Fruit fly (Drosophila melanogaster) whole organism, embryonic: Measurements from ENCODE around the gene CG4291.

Source experiments
- Asciz ChIP-seq: fragments of 200-800 bp; sonication (Bioruptor generic); optimal IDR thresholded peaks from 2 replicates; lab custom pipeline; 2017; ENCODE audit warnings: missing biosample characterization, mild to moderate bottlenecking, missing genetic modification characterization, missing genetic modification reagents
- Awh ChIP-seq: fragments of 200-800 bp; sonication (Bioruptor generic); IDR thresholded peaks from 2 replicates; pipeline ENCODE4, ENCODE4 v1.3.6; 2022; ENCODE audit warnings: missing biosample characterization, missing genetic modification characterization
- CG11504 ChIP-seq: fragments of 200-800 bp; sonication (Bioruptor generic); optimal IDR thresholded peaks from 3 replicates; lab custom pipeline; 2019; ENCODE audit warnings: missing biosample characterization, mild to moderate bottlenecking, missing genetic modification characterization, moderate library complexity
- CG11696 ChIP-seq: fragments of 200-800 bp; sonication (Bioruptor generic); IDR thresholded peaks from 2 replicates; pipeline ENCODE4 v1.3.6; 2022; ENCODE audit warnings: missing biosample characterization, missing genetic modification characterization
- CG12071 ChIP-seq: fragments of 200-800 bp; sonication (Bioruptor generic); optimal IDR thresholded peaks from 3 replicates; lab custom pipeline; 2018; ENCODE audit warnings: missing biosample characterization, mild to moderate bottlenecking, missing genetic modification characterization
- CG12219 ChIP-seq: fragments of 200-800 bp; sonication (Bioruptor generic); optimal IDR thresholded peaks from 3 replicates; lab custom pipeline; 2018; ENCODE audit warnings: missing biosample characterization, mild to moderate bottlenecking, missing genetic modification characterization
- CG12391 ChIP-seq: fragments of 200-800 bp; sonication (Bioruptor generic); optimal IDR thresholded peaks from 3 replicates; lab custom pipeline; 2018; ENCODE audit warnings: missing biosample characterization, mild to moderate bottlenecking, missing genetic modification characterization, moderate library complexity
- CG13624 ChIP-seq: fragments of 200-800 bp; sonication (Bioruptor generic); optimal IDR thresholded peaks from 2 replicates; lab custom pipeline; 2016; ENCODE audit warnings: missing biosample characterization, missing genetic modification characterization
- CG13894 ChIP-seq: fragments of 200-800 bp; sonication (Bioruptor generic); optimal IDR thresholded peaks from 3 replicates; lab custom pipeline; 2018; ENCODE audit warnings: missing biosample characterization, mild to moderate bottlenecking, missing genetic modification characterization, moderate library complexity
- CG14667 ChIP-seq: fragments of 200-800 bp; sonication (Bioruptor generic); IDR thresholded peaks from 2 replicates; pipeline ENCODE4 v1.3.6; 2022; ENCODE audit warnings: missing biosample characterization, missing genetic modification characterization
- CG15696 ChIP-seq: fragments of 200-800 bp; sonication (Bioruptor generic); optimal IDR thresholded peaks from 2 replicates; lab custom pipeline; 2019; ENCODE audit warnings: missing biosample characterization, mild to moderate bottlenecking, missing genetic modification characterization, moderate library complexity
- CG16813 ChIP-seq: fragments of 200-800 bp; sonication (Bioruptor generic); IDR thresholded peaks from 3 replicates; pipeline ENCODE4 v1.3.6; 2022; ENCODE audit warnings: missing biosample characterization, missing genetic modification characterization; ENCODE audit not compliant: partially characterized antibody
- CG17361 ChIP-seq: fragments of 200-800 bp; sonication (Bioruptor generic); IDR thresholded peaks from 3 replicates; pipeline ENCODE4 v1.3.6; 2022; ENCODE audit warnings: missing biosample characterization, missing genetic modification characterization
- CG17568 ChIP-seq: fragments of 200-800 bp; sonication (Bioruptor generic); optimal IDR thresholded peaks from 2 replicates; lab custom pipeline; 2018; ENCODE audit warnings: missing biosample characterization, mild to moderate bottlenecking, missing genetic modification characterization, moderate library complexity
- CG18011 ChIP-seq: fragments of 200-800 bp; sonication (Bioruptor generic); optimal IDR thresholded peaks from 2 replicates; lab custom pipeline; 2017; ENCODE audit warnings: missing biosample characterization, missing genetic modification characterization, mild to moderate bottlenecking, moderate library complexity, missing genotype
- CG2199 ChIP-seq: fragments of 200-800 bp; sonication (Bioruptor generic); IDR thresholded peaks from 3 replicates; pipeline ENCODE4 v1.3.6; 2022; ENCODE audit warnings: missing biosample characterization, missing genetic modification characterization
- CG31388 ChIP-seq: fragments of 200-800 bp; sonication (Bioruptor generic); optimal IDR thresholded peaks from 2 replicates; lab custom pipeline; 2016; ENCODE audit warnings: missing biosample characterization, missing genetic modification characterization
- CG32767 ChIP-seq: fragments of 200-800 bp; sonication (Bioruptor generic); IDR thresholded peaks from 2 replicates; pipeline ENCODE4 v1.3.6; 2022; ENCODE audit warnings: missing biosample characterization, missing genetic modification characterization
- CG32772 ChIP-seq: fragments of 200-800 bp; sonication (Bioruptor generic); IDR thresholded peaks from 2 replicates; pipeline ENCODE4 v1.3.6; 2022; ENCODE audit warnings: missing biosample characterization, missing genetic modification characterization
- CG3407 ChIP-seq: fragments of 200-800 bp; sonication (Bioruptor generic); optimal IDR thresholded peaks from 2 replicates; lab custom pipeline; 2018; ENCODE audit warnings: missing biosample characterization, mild to moderate bottlenecking, missing genetic modification characterization
- CG34376 ChIP-seq: fragments of 200-800 bp; sonication (Bioruptor generic); optimal IDR thresholded peaks from 2 replicates; lab custom pipeline; 2018; ENCODE audit warnings: missing biosample characterization, mild to moderate bottlenecking, missing genetic modification characterization
- CG3995 ChIP-seq: fragments of 200-800 bp; sonication (Bioruptor generic); optimal IDR thresholded peaks from 3 replicates; lab custom pipeline; 2016; ENCODE audit warnings: missing biosample characterization, missing genetic modification characterization
- CG42726 ChIP-seq: fragments of 200-800 bp; sonication (Bioruptor generic); IDR thresholded peaks from 2 replicates; pipeline ENCODE4 v1.3.6; 2022; ENCODE audit warnings: missing biosample characterization, missing genetic modification characterization; ENCODE audit not compliant: partially characterized antibody
- CG4854 ChIP-seq: fragments of 200-800 bp; sonication (Bioruptor generic); optimal IDR thresholded peaks from 2 replicates; lab custom pipeline; 2016; ENCODE audit warnings: missing biosample characterization, missing genetic modification characterization, inconsistent platforms
- CG7745 ChIP-seq: fragments of 200-800 bp; sonication (Bioruptor generic); optimal IDR thresholded peaks from 2 replicates; lab custom pipeline; 2018; ENCODE audit warnings: missing biosample characterization, mild to moderate bottlenecking, missing genetic modification characterization, moderate library complexity
- CG8388 ChIP-seq: fragments of 200-800 bp; sonication (Bioruptor generic); optimal IDR thresholded peaks from 2 replicates; lab custom pipeline; 2019; ENCODE audit warnings: missing biosample characterization, mild to moderate bottlenecking, missing genetic modification characterization, moderate library complexity
- CG9215 ChIP-seq: fragments of 200-800 bp; sonication (Bioruptor generic); IDR thresholded peaks from 2 replicates; pipeline ENCODE4 v1.3.6; 2022; ENCODE audit warnings: missing biosample characterization, missing genetic modification characterization
- CG9817 ChIP-seq: fragments of 200-800 bp; sonication (Bioruptor generic); optimal IDR thresholded peaks from 2 replicates; lab custom pipeline; 2018; ENCODE audit warnings: missing biosample characterization, mild to moderate bottlenecking, missing genetic modification characterization, moderate library complexity
- Dip3 ChIP-seq: fragments of 200-800 bp; sonication (Bioruptor generic); optimal IDR thresholded peaks from 3 replicates; lab custom pipeline; 2016; ENCODE audit warnings: missing biosample characterization, missing genetic modification characterization
- Fer1 ChIP-seq: fragments of 200-800 bp; sonication (Bioruptor generic); optimal IDR thresholded peaks from 2 replicates; lab custom pipeline; 2017; ENCODE audit warnings: missing biosample characterization, mild to moderate bottlenecking, missing genetic modification characterization
- H15 ChIP-seq: fragments of 200-800 bp; sonication (Bioruptor generic); IDR thresholded peaks from 3 replicates; pipeline ENCODE4 v1.3.6; 2022; ENCODE audit warnings: missing biosample characterization, missing genetic modification characterization
- HLH3B ChIP-seq: fragments of 200-800 bp; sonication (Bioruptor generic); IDR thresholded peaks from 2 replicates; pipeline ENCODE4 v1.3.6; 2022; ENCODE audit warnings: missing biosample characterization, missing genetic modification characterization
- Hr3 ChIP-seq: fragments of 200-800 bp; sonication (Bioruptor generic); optimal IDR thresholded peaks from 3 replicates; lab custom pipeline; 2016; ENCODE audit warnings: missing biosample characterization, missing genetic modification characterization
- NFAT ChIP-seq: fragments of 200-800 bp; sonication (Bioruptor generic); IDR thresholded peaks from 2 replicates; pipeline ENCODE4 v1.3.6; 2022; ENCODE audit warnings: missing biosample characterization, missing genetic modification characterization
- Oli ChIP-seq: fragments of 200-800 bp; sonication (Bioruptor generic); optimal IDR thresholded peaks from 2 replicates; lab custom pipeline; 2018; ENCODE audit warnings: missing biosample characterization, mild to moderate bottlenecking, missing genetic modification characterization, moderate library complexity
- Ravus ChIP-seq: fragments of 200-800 bp; sonication (Bioruptor generic); IDR thresholded peaks from 2 replicates; pipeline ENCODE4 v1.3.6; 2022; ENCODE audit warnings: missing biosample characterization, missing genetic modification characterization
- ab ChIP-seq: fragments of 200-800 bp; sonication (Bioruptor generic); optimal IDR thresholded peaks from 2 replicates; lab custom pipeline; 2016; ENCODE audit warnings: missing biosample characterization, missing genetic modification characterization
- al ChIP-seq: fragments of 200-800 bp; sonication (Bioruptor generic); IDR thresholded peaks from 2 replicates; pipeline ENCODE4 v1.3.6; 2022; ENCODE audit warnings: missing biosample characterization, missing genetic modification characterization
- dpn ChIP-seq, 2 experiments: fragments of 200-800 bp; sonication (Bioruptor generic); optimal IDR thresholded peaks; 3 replicates each; lab custom pipeline; 2016; ENCODE audit warnings: missing biosample characterization in 2 of 2, missing genetic modification characterization in 2 of 2
- fru ChIP-seq: fragments of >200 bp; optimal IDR thresholded peaks from 2 replicates; lab custom pipeline; 2017
- gcm ChIP-seq: fragments of 200-800 bp; sonication (Bioruptor generic); optimal IDR thresholded peaks from 2 replicates; lab custom pipeline; 2019; ENCODE audit warnings: missing biosample characterization, mild to moderate bottlenecking, missing genetic modification characterization, moderate library complexity
- grau ChIP-seq: fragments of 200-800 bp; optimal IDR thresholded peaks from 3 replicates; lab custom pipeline; 2019; ENCODE audit warnings: missing biosample characterization, mild to moderate bottlenecking, missing genetic modification characterization, moderate library complexity
- her ChIP-seq: fragments of 200-800 bp; sonication (Bioruptor generic); optimal IDR thresholded peaks from 2 replicates; lab custom pipeline; 2016; ENCODE audit warnings: missing biosample characterization, missing genetic modification characterization
- hkb ChIP-seq, 2 experiments: fragments of 200-800 bp in 1 of 2; fragments of >200 bp in 1 of 2; sonication (Bioruptor generic) in 1 of 2; IDR thresholded peaks in 1 of 2; optimal IDR thresholded peaks in 1 of 2; 2 replicates each; pipeline versions ENCODE4 v1.3.6 to Lab custom; 2017 to 2022; ENCODE audit warnings: missing biosample characterization in 1 of 2, missing genetic modification characterization in 1 of 2
- nom ChIP-seq: fragments of 200-800 bp; sonication (Bioruptor generic); optimal IDR thresholded peaks from 2 replicates; lab custom pipeline; 2017; ENCODE audit warnings: missing biosample characterization, missing genetic modification characterization, mild to moderate bottlenecking, moderate library complexity, missing genetic modification reagents
- ro ChIP-seq: fragments of 200-800 bp; sonication (Bioruptor generic); IDR thresholded peaks from 2 replicates; pipeline ENCODE4 v1.3.6; 2022; ENCODE audit warnings: missing biosample characterization, missing genetic modification characterization
- sens-2 ChIP-seq: fragments of 200-800 bp; sonication (Bioruptor generic); IDR thresholded peaks from 2 replicates; pipeline ENCODE4 v1.3.6; 2022; ENCODE audit warnings: missing biosample characterization, missing genetic modification characterization
- vfl ChIP-seq: fragments of 200-800 bp; sonication (Bioruptor generic); optimal IDR thresholded peaks from 2 replicates; lab custom pipeline; 2016; ENCODE audit warnings: missing biosample characterization, missing genetic modification characterization

Gene CG4291

DNA sequence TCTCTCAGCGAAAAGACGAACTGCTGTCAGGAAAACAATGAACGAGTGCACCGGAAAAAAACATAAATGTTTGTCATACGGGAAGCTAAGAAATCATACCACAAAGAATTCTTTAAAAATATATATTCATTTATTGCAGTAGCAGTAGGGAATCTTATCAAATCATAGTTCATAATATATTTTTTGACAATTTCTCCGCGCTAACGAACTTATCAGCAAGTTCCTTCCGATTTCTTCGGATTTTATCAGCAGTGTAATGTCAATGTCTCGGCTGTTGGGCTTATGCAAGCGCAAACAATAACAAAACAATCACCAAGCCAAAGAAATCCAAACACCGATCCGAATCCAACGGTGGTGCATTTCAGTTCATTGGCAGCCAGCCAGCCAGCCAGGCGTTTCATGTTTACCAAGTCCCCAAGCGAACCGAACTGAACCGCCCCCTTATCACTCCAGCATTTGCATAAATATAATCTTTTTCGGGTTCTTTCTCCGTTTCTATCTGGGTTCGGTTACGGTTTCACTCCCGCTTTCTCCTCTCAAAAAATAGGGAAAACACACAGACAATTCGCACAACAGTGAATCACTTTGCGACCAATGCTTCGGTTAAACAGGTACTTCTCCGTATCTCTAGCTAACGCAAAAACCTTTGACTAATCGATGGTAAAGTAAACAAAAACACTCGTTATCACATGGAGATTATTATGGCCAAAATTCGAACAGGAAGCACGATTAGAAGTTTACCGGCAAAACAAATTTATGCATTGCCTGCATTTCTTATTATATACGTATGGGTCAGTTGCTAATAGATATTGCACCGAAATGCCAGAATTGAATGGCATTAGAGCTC, 24.8 kb downstream of the CG4291 start (continued):
- peak; percentile 27; the same call in 1 of the 2 replicates for TF ChIP-seq CG32767
- peak; percentile 23 for TF ChIP-seq CG8388 (GFP tag; lab: Kevin White, UChicago)
- TF ChIP-seq CG12391 (tag; lab: Kevin White, UChicago), result peak; percentile 74
- no peak for TF ChIP-seq CG11696 (GFP tag; lab: Robert Waterston, UW)
- TF ChIP-seq HLH3B (GFP tag; lab: Robert Waterston, UW), result 0 out of 2 replicates have a peak, but pooled peaks have one; percentile 22
- 0 out of 3 replicates have a peak, but pooled peaks have one; percentile 14 for TF ChIP-seq H15 (GFP tag; lab: Robert Waterston, UW)
- peak; percentile 31; the same call in 1 of the 3 replicates for TF ChIP-seq CG2199
- peak; percentile 54 for TF ChIP-seq Oli
- TF ChIP-seq CG13624, result no peak
- TF ChIP-seq CG12071 (GFP tag; lab: Kevin White, UChicago), result no peak
- TF ChIP-seq CG12219 (GFP tag; lab: Kevin White, UChicago), result no peak
- no peak for TF ChIP-seq Ravus (GFP tag; lab: Robert Waterston, UW)
- TF ChIP-seq CG13894 (tag; lab: Kevin White, UChicago), result no peak
- no peak for TF ChIP-seq CG7745 (tag; lab: Kevin White, UChicago)
- no peak for TF ChIP-seq CG9215 (GFP tag; lab: Robert Waterston, UW)
- TF ChIP-seq CG32772 (GFP tag; lab: Robert Waterston, UW), result no peak; the same call in 1 of the 2 replicates
- no peak for TF ChIP-seq al (GFP tag; lab: Robert Waterston, UW)
- TF ChIP-seq NFAT (GFP tag; lab: Robert Waterston, UW), result no peak
- peak; percentile 18 for TF ChIP-seq grau (tag; lab: Kevin White, UChicago)
- TF ChIP-seq Dip3 (GFP tag; lab: Kevin White, UChicago), result no peak
- TF ChIP-seq dpn (GFP tag; optimal IDR thresholded peaks at IDR 0.05; lab: Kevin White, UChicago), result peak in 1 of 2 experiments; percentile 31
- TF ChIP-seq CG3407, result peak; percentile 57
- no peak for TF ChIP-seq hkb (optimal IDR thresholded peaks at IDR 0.05; lab: Kevin White, UChicago)
- TF ChIP-seq hkb (GFP tag; IDR thresholded peaks at IDR 0.05; lab: Robert Waterston, UW), result peak; percentile 50; the same call in 1 of the 2 replicates
- no peak for TF ChIP-seq fru (lab: Kevin White, UChicago)
- TF ChIP-seq CG17361, result peak; percentile 56; the same call in 2 of the 3 replicates
- no peak for TF ChIP-seq ab (GFP tag; lab: Kevin White, UChicago)
- TF ChIP-seq CG31388 (GFP tag; lab: Kevin White, UChicago), result no peak
- TF ChIP-seq sens-2, result peak; percentile 36; the same call in 1 of the 2 replicates
- no peak for TF ChIP-seq Fer1 (GFP tag; lab: Kevin White, UChicago)
- TF ChIP-seq vfl (GFP tag; lab: Kevin White, UChicago), result no peak
- TF ChIP-seq CG11504 (tag; lab: Kevin White, UChicago), result no peak
- peak; percentile 10 for TF ChIP-seq CG4854 (GFP tag; lab: Kevin White, UChicago)
- no peak for TF ChIP-seq CG16813
- peak; percentile 19 for TF ChIP-seq CG15696 (tag; lab: Kevin White, UChicago)
- no peak for TF ChIP-seq ro (GFP tag; lab: Robert Waterston, UW)
- no peak for TF ChIP-seq her (GFP tag; lab: Kevin White, UChicago)
- TF ChIP-seq CG17568, result no peak
- TF ChIP-seq CG34376, result no peak
- peak; percentile 44 for TF ChIP-seq Hr3 (GFP tag; lab: Kevin White, UChicago)
- TF ChIP-seq nom (GFP tag; lab: Kevin White, UChicago), result no peak
- TF ChIP-seq Awh, result 0 out of 2 replicates have a peak, but pooled peaks have one; percentile 23
- no peak for TF ChIP-seq CG3995 (GFP tag; lab: Kevin White, UChicago)
- TF ChIP-seq Asciz (GFP tag; lab: Kevin White, UChicago), result peak; percentile 54
- TF ChIP-seq CG42726 (GFP tag; lab: Robert Waterston, UW), result no peak
- TF ChIP-seq CG9817, result no peak
- TF ChIP-seq CG14667 (GFP tag; lab: Robert Waterston, UW), result no peak
- TF ChIP-seq gcm (GFP tag; lab: Kevin White, UChicago), result peak; percentile 46
- no peak for TF ChIP-seq CG18011 (GFP tag; lab: Kevin White, UChicago)
